Fruit fly (Drosophila melanogaster) whole organism, embryonic: ENCODE data around the gene Inx7.

ENCODE experiments used
- Ada2b ChIP-seq: fragments of 200-800 bp; sonication (Bioruptor generic); IDR thresholded peaks from 2 replicates; pipeline ENCODE4 v1.3.6; 2022; ENCODE audit warnings: missing biosample characterization, missing genetic modification characterization
- CG12744 ChIP-seq: fragments of 200-800 bp; sonication (Bioruptor generic); optimal IDR thresholded peaks from 2 replicates; lab custom pipeline; 2016; ENCODE audit warnings: missing biosample characterization, missing genetic modification characterization
- CG13296 ChIP-seq: fragments of 200-800 bp; sonication (Bioruptor generic); optimal IDR thresholded peaks from 3 replicates; lab custom pipeline; 2018; ENCODE audit warnings: missing biosample characterization, mild to moderate bottlenecking, missing genetic modification characterization
- CG13894 ChIP-seq: fragments of 200-800 bp; sonication (Bioruptor generic); optimal IDR thresholded peaks from 3 replicates; lab custom pipeline; 2018; ENCODE audit warnings: missing biosample characterization, mild to moderate bottlenecking, missing genetic modification characterization, moderate library complexity
- CG17912 ChIP-seq: fragments of 200-800 bp; sonication (Bioruptor generic); optimal IDR thresholded peaks from 2 replicates; lab custom pipeline; 2018; ENCODE audit warnings: missing biosample characterization, mild to moderate bottlenecking, missing genetic modification characterization
- CG2678 ChIP-seq: fragments of 200-800 bp; sonication (Bioruptor generic); optimal IDR thresholded peaks from 3 replicates; lab custom pipeline; 2019; ENCODE audit warnings: missing biosample characterization, mild to moderate bottlenecking, missing genetic modification characterization, moderate library complexity
- CG30431 ChIP-seq: fragments of 200-800 bp; sonication (Bioruptor generic); optimal IDR thresholded peaks from 2 replicates; lab custom pipeline; 2017; ENCODE audit warnings: missing biosample characterization, missing genetic modification characterization
- CG4424 ChIP-seq: fragments of 200-800 bp; sonication (Bioruptor generic); optimal IDR thresholded peaks from 3 replicates; lab custom pipeline; 2016; ENCODE audit warnings: missing biosample characterization, missing genetic modification characterization
- CG4854 ChIP-seq: fragments of 200-800 bp; sonication (Bioruptor generic); optimal IDR thresholded peaks from 2 replicates; lab custom pipeline; 2016; ENCODE audit warnings: missing biosample characterization, missing genetic modification characterization, inconsistent platforms
- CG6791 ChIP-seq: fragments of 200-800 bp; sonication (Bioruptor generic); IDR thresholded peaks from 3 replicates; pipeline ENCODE4 v1.3.6; 2022; ENCODE audit warnings: missing biosample characterization, missing genetic modification characterization; ENCODE audit not compliant: partially characterized antibody
- CG8089 ChIP-seq: fragments of 200-800 bp; sonication (Bioruptor generic); optimal IDR thresholded peaks from 3 replicates; lab custom pipeline; 2016; ENCODE audit warnings: missing biosample characterization, missing genetic modification characterization
- CG8281 ChIP-seq: fragments of 200-800 bp; sonication (Bioruptor generic); optimal IDR thresholded peaks from 2 replicates; lab custom pipeline; 2018; ENCODE audit warnings: missing biosample characterization, mild to moderate bottlenecking, missing genetic modification characterization, moderate library complexity
- CG8478 ChIP-seq: fragments of >200 bp; optimal IDR thresholded peaks from 2 replicates; lab custom pipeline; 2018
- CTCF ChIP-seq: fragments of 200-800 bp; sonication (Bioruptor generic); optimal IDR thresholded peaks from 2 replicates; lab custom pipeline; 2017; ENCODE audit warnings: missing biosample characterization, mild to moderate bottlenecking, missing genetic modification characterization, moderate library complexity
- Dad ChIP-seq: fragments of 200-800 bp; sonication (Bioruptor generic); optimal IDR thresholded peaks from 3 replicates; lab custom pipeline; 2016; ENCODE audit warnings: missing biosample characterization, missing genetic modification characterization
- Dp ChIP-seq: fragments of 200-800 bp; sonication (Bioruptor generic); optimal IDR thresholded peaks from 2 replicates; lab custom pipeline; 2018; ENCODE audit warnings: missing biosample characterization, mild to moderate bottlenecking, missing genetic modification characterization, moderate library complexity
- Drgx ChIP-seq: fragments of 200-800 bp; sonication (Bioruptor generic); IDR thresholded peaks from 2 replicates; pipeline ENCODE4 v1.3.6; 2022; ENCODE audit warnings: missing biosample characterization, missing genetic modification characterization
- HHEX ChIP-seq: fragments of 200-800 bp; sonication (Bioruptor generic); optimal IDR thresholded peaks from 3 replicates; lab custom pipeline; 2017; ENCODE audit warnings: missing biosample characterization, mild to moderate bottlenecking, missing genetic modification characterization, missing genetic modification reagents
- HLH4C ChIP-seq: fragments of 200-800 bp; sonication (Bioruptor generic); IDR thresholded peaks from 3 replicates; pipeline ENCODE4 v1.3.6; 2022; ENCODE audit warnings: missing biosample characterization, missing genetic modification characterization; ENCODE audit not compliant: partially characterized antibody
- Hey ChIP-seq: fragments of 200-800 bp; sonication (Bioruptor generic); optimal IDR thresholded peaks from 3 replicates; lab custom pipeline; 2018; ENCODE audit warnings: missing biosample characterization, mild to moderate bottlenecking, missing genetic modification characterization
- MESR4 ChIP-seq: fragments of 200-800 bp; sonication (Bioruptor generic); optimal IDR thresholded peaks from 2 replicates; lab custom pipeline; 2018; ENCODE audit warnings: missing biosample characterization, mild to moderate bottlenecking, missing genetic modification characterization, moderate library complexity
- Mrtf ChIP-seq: fragments of 200-800 bp; sonication (Bioruptor generic); IDR thresholded peaks from 3 replicates; pipeline ENCODE4 v1.3.6; 2022; ENCODE audit warnings: missing biosample characterization, missing genetic modification characterization
- NK7.1 ChIP-seq: fragments of 200-800 bp; sonication (Bioruptor generic); optimal IDR thresholded peaks from 3 replicates; lab custom pipeline; 2016; ENCODE audit warnings: missing biosample characterization, missing genetic modification characterization
- Neu2 ChIP-seq: fragments of 200-800 bp; sonication (Bioruptor generic); optimal IDR thresholded peaks from 3 replicates; lab custom pipeline; 2016; ENCODE audit warnings: missing biosample characterization, missing genetic modification characterization, borderline replicate concordance
- Nf-YB ChIP-seq: fragments of 200-800 bp; sonication (Bioruptor generic); optimal IDR thresholded peaks from 3 replicates; lab custom pipeline; 2019; ENCODE audit warnings: missing biosample characterization, mild to moderate bottlenecking, missing genetic modification characterization, moderate library complexity
- Oli ChIP-seq: fragments of 200-800 bp; sonication (Bioruptor generic); optimal IDR thresholded peaks from 2 replicates; lab custom pipeline; 2018; ENCODE audit warnings: missing biosample characterization, mild to moderate bottlenecking, missing genetic modification characterization, moderate library complexity
- Pdp1 ChIP-seq, 2 experiments: fragments of 200-800 bp; sonication (Bioruptor generic); optimal IDR thresholded peaks; 3 replicates each; lab custom pipeline; 2016; ENCODE audit warnings: missing biosample characterization in 2 of 2, missing genetic modification characterization in 2 of 2, mild to moderate bottlenecking in 1 of 2, moderate library complexity in 1 of 2
- Ptx1 ChIP-seq: fragments of 200-800 bp; sonication (Bioruptor generic); IDR thresholded peaks from 2 replicates; pipeline ENCODE4 v1.3.6; 2022; ENCODE audit warnings: missing biosample characterization, missing genetic modification characterization
- Sin3A ChIP-seq: fragments of >200 bp; optimal IDR thresholded peaks from 2 replicates; lab custom pipeline; 2018
- Vsx1 ChIP-seq: fragments of 200-800 bp; sonication (Bioruptor generic); optimal IDR thresholded peaks from 2 replicates; lab custom pipeline; 2017; ENCODE audit warnings: missing biosample characterization, mild to moderate bottlenecking, missing genetic modification characterization, missing genetic modification reagents
- Xbp1 ChIP-seq: fragments of 200-800 bp; sonication (Bioruptor generic); optimal IDR thresholded peaks from 3 replicates; lab custom pipeline; 2016; ENCODE audit warnings: missing biosample characterization, mild to moderate bottlenecking, missing genetic modification characterization
- al ChIP-seq: fragments of 200-800 bp; sonication (Bioruptor generic); IDR thresholded peaks from 2 replicates; pipeline ENCODE4 v1.3.6; 2022; ENCODE audit warnings: missing biosample characterization, missing genetic modification characterization
- cas ChIP-seq: fragments of 200-800 bp; sonication (Bioruptor generic); IDR thresholded peaks from 2 replicates; pipeline ENCODE4 v1.3.6; 2022; ENCODE audit warnings: missing biosample characterization, missing genetic modification characterization
- chinmo ChIP-seq: fragments of 200-800 bp; sonication (Bioruptor generic); IDR thresholded peaks from 4 replicates; pipeline ENCODE4 v1.3.6; 2022; ENCODE audit warnings: missing biosample characterization, missing genetic modification characterization; ENCODE audit not compliant: partially characterized antibody
- ci ChIP-seq: fragments of 200-800 bp; sonication (Bioruptor generic); IDR thresholded peaks from 3 replicates; pipeline ENCODE4 v1.3.6; 2022; ENCODE audit warnings: missing biosample characterization, missing genetic modification characterization
- fd102C ChIP-seq: fragments of 200-800 bp; sonication (Bioruptor generic); optimal IDR thresholded peaks from 2 replicates; lab custom pipeline; 2018; ENCODE audit warnings: missing biosample characterization, mild to moderate bottlenecking, missing genetic modification characterization, moderate library complexity
- fu2 ChIP-seq: fragments of 200-800 bp; sonication (Bioruptor generic); optimal IDR thresholded peaks from 2 replicates; lab custom pipeline; 2016; ENCODE audit warnings: missing biosample characterization, missing genetic modification characterization
- gcm2 ChIP-seq: fragments of 200-800 bp; sonication (Bioruptor generic); optimal IDR thresholded peaks from 2 replicates; lab custom pipeline; 2016; ENCODE audit warnings: missing biosample characterization, missing genetic modification characterization
- ham ChIP-seq: fragments of 200-800 bp; sonication (Bioruptor generic); IDR thresholded peaks from 2 replicates; pipeline ENCODE4 v1.3.6; 2022; ENCODE audit warnings: missing biosample characterization, missing genetic modification characterization
- hbn ChIP-seq: fragments of 200-800 bp; sonication (Bioruptor generic); IDR thresholded peaks from 2 replicates; pipeline ENCODE4 v1.3.6; 2022; ENCODE audit warnings: missing biosample characterization, missing genetic modification characterization; ENCODE audit not compliant: partially characterized antibody
- jumu ChIP-seq: fragments of 200-800 bp; sonication (Bioruptor generic); optimal IDR thresholded peaks from 3 replicates; lab custom pipeline; 2016; ENCODE audit warnings: missing biosample characterization, missing genetic modification characterization
- kni ChIP-seq: fragments of 200-800 bp; sonication (Bioruptor generic); optimal IDR thresholded peaks from 3 replicates; lab custom pipeline; 2017; ENCODE audit warnings: mild to moderate bottlenecking, missing biosample characterization, missing genetic modification reagents, missing genetic modification characterization
- lmd ChIP-seq: fragments of 200-800 bp; sonication (Bioruptor generic); IDR thresholded peaks from 2 replicates; pipeline ENCODE4 v1.3.6; 2022; ENCODE audit warnings: missing biosample characterization, missing genetic modification characterization
- onecut ChIP-seq: fragments of 200-800 bp; sonication (Bioruptor generic); IDR thresholded peaks from 2 replicates; pipeline ENCODE4 v1.3.6; 2022; ENCODE audit warnings: missing biosample characterization, missing genetic modification characterization
- sd ChIP-seq: fragments of 200-800 bp; sonication (Bioruptor generic); optimal IDR thresholded peaks from 3 replicates; lab custom pipeline; 2018; ENCODE audit warnings: missing biosample characterization, mild to moderate bottlenecking, missing genetic modification characterization, moderate library complexity
- sisA ChIP-seq: fragments of 200-800 bp; sonication (Bioruptor generic); IDR thresholded peaks from 2 replicates; pipeline ENCODE4 v1.3.6; 2022; ENCODE audit warnings: missing biosample characterization, missing genetic modification characterization
- so ChIP-seq: fragments of 200-800 bp; sonication (Bioruptor generic); IDR thresholded peaks from 3 replicates; pipeline ENCODE4 v1.3.6; 2022; ENCODE audit warnings: missing biosample characterization, missing genetic modification characterization
- sqz ChIP-seq: fragments of 200-800 bp; sonication (Bioruptor generic); optimal IDR thresholded peaks from 3 replicates; lab custom pipeline; 2018; ENCODE audit warnings: missing biosample characterization, mild to moderate bottlenecking, missing genetic modification characterization
- stc ChIP-seq: fragments of 200-800 bp; sonication (Bioruptor generic); IDR thresholded peaks from 2 replicates; pipeline ENCODE4 v1.3.6; 2022; ENCODE audit warnings: missing biosample characterization, missing genetic modification characterization
- tin ChIP-seq: fragments of 200-800 bp; sonication (Bioruptor generic); optimal IDR thresholded peaks from 3 replicates; lab custom pipeline; 2016; ENCODE audit warnings: missing biosample characterization, missing genetic modification characterization
- twi ChIP-seq: fragments of 200-800 bp; optimal IDR thresholded peaks from 2 replicates; lab custom pipeline; 2019; ENCODE audit warnings: missing biosample characterization, mild to moderate bottlenecking, missing genetic modification characterization, moderate library complexity
- yki ChIP-seq: fragments of >200 bp; optimal IDR thresholded peaks from 3 replicates; lab custom pipeline; 2018

The Inx7 gene

dm6 chrX:6996965-6997652, 3.7 kb upstream of the Inx7 start (continued):
- TF ChIP-seq NK7.1 (GFP tag; lab: Kevin White, UChicago) (no peak), Drgx (GFP tag; lab: Robert Waterston, UW) (no peak), sisA (no peak), Xbp1 (GFP tag; lab: Kevin White, UChicago) (no peak), chinmo (GFP tag; lab: Robert Waterston, UW) (no peak), kni (peak; percentile 68), Oli (no peak), tin (GFP tag; lab: Kevin White, UChicago) (no peak), yki (lab: Kevin White, UChicago) (peak; percentile 7), so (GFP tag; lab: Robert Waterston, UW) (no peak), gcm2 (GFP tag; lab: Kevin White, UChicago) (no peak), sqz (GFP tag; lab: Kevin White, UChicago) (peak; percentile 47), CG13296 (GFP tag; lab: Kevin White, UChicago) (no peak), CG8478 (lab: Kevin White, UChicago) (no peak), CG4424 (no peak), Mrtf (GFP tag; lab: Robert Waterston, UW) (no peak), CTCF (no peak), CG4854 (GFP tag; lab: Kevin White, UChicago) (no peak), CG12744 (GFP tag; lab: Kevin White, UChicago) (no peak), jumu (no peak), Vsx1 (GFP tag; lab: Kevin White, UChicago) (peak; percentile 57), CG17912 (GFP tag; lab: Kevin White, UChicago) (no peak), CG8089 (GFP tag; lab: Kevin White, UChicago) (no peak), ham (no peak), fu2 (no peak), Nf-YB (GFP tag; lab: Kevin White, UChicago) (no peak), Dp (GFP tag; lab: Kevin White, UChicago) (no peak), CG30431 (GFP tag; lab: Kevin White, UChicago) (no peak), MESR4 (GFP tag; lab: Kevin White, UChicago) (no peak), twi (tag; lab: Kevin White, UChicago) (peak; percentile 19), Pdp1 (GFP tag; optimal IDR thresholded peaks at IDR 0.05; lab: Kevin White, UChicago) (peak in 1 of 2 experiments; percentile 97), CG6791 (GFP tag; lab: Robert Waterston, UW) (no peak), Ada2b (no peak), cas (GFP tag; lab: Robert Waterston, UW) (no peak), Sin3A (lab: Kevin White, UChicago) (no peak), al (GFP tag; lab: Robert Waterston, UW) (no peak), CG8281 (tag; lab: Kevin White, UChicago) (peak; percentile 32), lmd (no peak), fd102C (GFP tag; lab: Kevin White, UChicago) (no peak), HLH4C (no peak), HHEX (GFP tag; lab: Kevin White, UChicago) (no peak), Dad (GFP tag; lab: Kevin White, UChicago) (no peak), Neu2 (GFP tag; lab: Kevin White, UChicago) (no peak), ci (GFP tag; lab: Robert Waterston, UW) (no peak), Ptx1 (GFP tag; lab: Robert Waterston, UW) (no peak), CG2678 (tag; lab: Kevin White, UChicago) (no peak), CG13894 (tag; lab: Kevin White, UChicago) (peak; percentile 81), stc (GFP tag; lab: Robert Waterston, UW) (no peak), sd (tag; lab: Kevin White, UChicago) (no peak), onecut (no peak), Hey (tag; lab: Kevin White, UChicago) (peak; percentile 37), hbn (no peak)
